Worm (Caenorhabditis elegans): ENCODE data around the gene nlp-50.

Gene nlp-50

DNA sequence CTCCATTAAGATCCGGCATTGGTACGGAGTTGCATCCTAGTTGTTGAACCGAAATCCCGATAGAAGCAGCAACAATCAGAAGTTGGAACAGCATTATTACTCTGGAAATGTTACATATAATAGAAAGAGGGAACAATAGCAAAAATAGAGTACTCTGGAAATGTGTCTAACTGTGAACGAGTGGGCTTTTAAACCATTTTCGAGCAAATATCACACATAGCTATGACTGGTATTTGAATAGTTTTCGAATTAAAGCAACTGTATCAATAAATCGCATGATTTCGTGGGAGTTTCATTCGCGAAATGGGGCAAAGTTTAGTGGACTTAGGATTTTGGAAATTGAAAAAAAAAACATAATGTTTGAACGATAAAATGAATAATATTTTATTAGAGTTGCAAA, 15.4 kb upstream of the nlp-50 start, which contains the start of gene F41G3.10:
TSS of gene F41G3.10 (minus strand) at position 101 of the 400 bp plus-strand sequence.
- no peak for TF ChIP-seq nhr-21 (tag; optimal IDR thresholded peaks at IDR 0.05)
- TF ChIP-seq blmp-1 (tag; optimal IDR thresholded peaks at IDR 0.05; ENCODE audit: insufficient read depth) = no peak
- no peak for TF ChIP-seq snpc-4 (tag; optimal IDR thresholded peaks at IDR 0.05)
- TF ChIP-seq unc-39 (tag; optimal IDR thresholded peaks at IDR 0.05) = no peak
- TF ChIP-seq ceh-16 (tag; optimal IDR thresholded peaks at IDR 0.05) = no peak
- no peak for TF ChIP-seq mab-5 (tag; optimal IDR thresholded peaks at IDR 0.05)
- TF ChIP-seq ztf-4 (tag; optimal IDR thresholded peaks at IDR 0.05) = no peak
- TF ChIP-seq elt-3 (tag; optimal IDR thresholded peaks at IDR 0.05) = no peak
- no peak for TF ChIP-seq mdl-1 (tag; optimal IDR thresholded peaks at IDR 0.05)
- TF ChIP-seq nhr-129 (tag; optimal IDR thresholded peaks at IDR 0.05) = no peak
- no peak for TF ChIP-seq lsy-2 (tag; optimal IDR thresholded peaks at IDR 0.05)
- no peak for TF ChIP-seq ceh-82 (tag; optimal IDR thresholded peaks at IDR 0.05)

ce11 chrII:6750929-6751328, 13.9 kb upstream of the nlp-50 start, which contains the start of gene F41G3.20:
TSS of gene F41G3.20 (minus strand) at chrII:6751029.
- TF ChIP-seq egl-27 (tag; optimal IDR thresholded peaks at IDR 0.05) (no peak), sma-9 (GFP tag; optimal IDR thresholded peaks at IDR 0.05) (no peak), sma-9 (tag; optimal IDR thresholded peaks at IDR 0.05) (no peak), ztf-1 (GFP tag; conservative IDR thresholded peaks at IDR 0.05) (no peak), lsy-2 (tag; optimal IDR thresholded peaks at IDR 0.05) (no peak), elt-3 (tag; optimal IDR thresholded peaks at IDR 0.05) (no peak), nhr-25 (tag; optimal IDR thresholded peaks at IDR 0.05) (no peak), skn-1 (tag; optimal IDR thresholded peaks at IDR 0.05) (no peak), ZK546.5 (tag; optimal IDR thresholded peaks at IDR 0.05) (no peak), nhr-11 (tag; optimal IDR thresholded peaks at IDR 0.05) (no peak), elt-1 (tag; optimal IDR thresholded peaks at IDR 0.05) (no peak), fos-1 (tag; optimal IDR thresholded peaks at IDR 0.05) (no peak), lin-13 (GFP tag; optimal IDR thresholded peaks at IDR 0.05) (no peak), sem-4 (tag; optimal IDR thresholded peaks at IDR 0.05) (no peak), unc-55 (GFP tag; optimal IDR thresholded peaks at IDR 0.05) (no peak), mdl-1 (tag; optimal IDR thresholded peaks at IDR 0.05) (no peak), aly-2 (tag; optimal IDR thresholded peaks at IDR 0.05) (no peak), ztf-4 (tag; optimal IDR thresholded peaks at IDR 0.05) (no peak), sma-3 (GFP tag; optimal IDR thresholded peaks at IDR 0.05) (no peak), nhr-237 (tag; optimal IDR thresholded peaks at IDR 0.05) (no peak), ceh-16 (tag; optimal IDR thresholded peaks at IDR 0.05) (no peak)

ce11 chrII:6752027-6752426, 12.8 kb upstream of the nlp-50 start, which contains the start of gene F41G3.19:
TSS of gene F41G3.19 (minus strand) at chrII:6752127.
- TF ChIP-seq mdl-1 (tag; optimal IDR thresholded peaks at IDR 0.05) (no peak), Y55F3AM.14 (GFP tag; optimal IDR thresholded peaks at IDR 0.05) (no peak), nhr-12 (tag; optimal IDR thresholded peaks at IDR 0.05) (no peak)

DNA sequence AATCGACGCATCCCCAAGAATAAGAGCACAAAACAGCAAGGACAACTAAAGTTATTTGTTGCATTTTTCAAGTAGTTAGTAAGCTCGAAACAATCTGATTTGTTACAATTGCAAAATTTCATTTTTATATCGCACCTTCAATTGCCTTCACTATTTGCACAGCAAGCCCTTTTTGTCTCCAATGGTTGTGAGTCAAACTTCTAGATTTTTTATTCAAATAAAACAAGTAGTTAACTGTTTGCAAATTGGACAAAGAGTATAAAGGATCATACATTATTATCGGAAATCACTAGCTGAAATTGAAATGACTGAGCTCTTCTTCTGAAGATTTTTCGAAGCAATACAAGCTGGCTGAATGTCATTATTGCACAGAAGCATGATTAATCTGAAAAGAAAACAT, 12.0 kb upstream of the nlp-50 start, which contains the start of gene F41G3.21:
TSS of gene F41G3.21 (minus strand) at position 101 of the 400 bp plus-strand sequence.
- TF ChIP-seq unc-55 (GFP tag; optimal IDR thresholded peaks at IDR 0.05) (no peak), lin-39 (tag; optimal IDR thresholded peaks at IDR 0.05) (no peak), ama-1 (optimal IDR thresholded peaks at IDR 0.05) (no peak), mab-5 (tag; optimal IDR thresholded peaks at IDR 0.05) (no peak), nhr-12 (tag; optimal IDR thresholded peaks at IDR 0.05) (no peak), sma-9 (GFP tag; optimal IDR thresholded peaks at IDR 0.05) (no peak), sma-9 (tag; optimal IDR thresholded peaks at IDR 0.05) (no peak), sem-4 (tag; optimal IDR thresholded peaks at IDR 0.05) (no peak), alr-1 (tag; optimal IDR thresholded peaks at IDR 0.05) (no peak), egl-27 (tag; optimal IDR thresholded peaks at IDR 0.05) (no peak), sma-3 (GFP tag; optimal IDR thresholded peaks at IDR 0.05) (no peak), nhr-10 (tag; optimal IDR thresholded peaks at IDR 0.05) (no peak), dmd-4 (tag; optimal IDR thresholded peaks at IDR 0.05) (no peak), nhr-25 (tag; optimal IDR thresholded peaks at IDR 0.05) (no peak), ztf-4 (tag; optimal IDR thresholded peaks at IDR 0.05) (no peak), nhr-21 (tag; optimal IDR thresholded peaks at IDR 0.05) (no peak), nhr-129 (tag; optimal IDR thresholded peaks at IDR 0.05) (no peak), mbf-1 (tag; optimal IDR thresholded peaks at IDR 0.05) (no peak), mdl-1 (tag; optimal IDR thresholded peaks at IDR 0.05) (no peak), C34F6.9 (tag; optimal IDR thresholded peaks at IDR 0.05) (no peak)

Data from whole organism, L2 larva.